Fruit fly (Drosophila melanogaster) whole organism, embryonic: ENCODE data around the gene CG9289.

Experiments
- CG10431 ChIP-seq: fragments of 200-800 bp; sonication (Bioruptor generic); optimal IDR thresholded peaks from 3 replicates; lab custom pipeline; 2018; ENCODE audit warnings: missing biosample characterization, mild to moderate bottlenecking, missing genetic modification characterization
- CG11093 ChIP-seq: fragments of 200-800 bp; sonication (Bioruptor generic); IDR thresholded peaks from 3 replicates; pipeline ENCODE4 v1.3.6; 2022; ENCODE audit warnings: missing biosample characterization, missing genetic modification characterization
- CG13287 ChIP-seq: fragments of 200-800 bp; sonication (Bioruptor generic); IDR thresholded peaks from 2 replicates; pipeline ENCODE4 v1.3.6; 2022; ENCODE audit warnings: missing biosample characterization, missing genetic modification characterization; ENCODE audit not compliant: partially characterized antibody
- CG13296 ChIP-seq: fragments of 200-800 bp; sonication (Bioruptor generic); optimal IDR thresholded peaks from 3 replicates; lab custom pipeline; 2018; ENCODE audit warnings: missing biosample characterization, mild to moderate bottlenecking, missing genetic modification characterization
- CG13424 ChIP-seq: fragments of 200-800 bp; sonication (Bioruptor generic); optimal IDR thresholded peaks from 2 replicates; lab custom pipeline; 2019; ENCODE audit warnings: missing biosample characterization, mild to moderate bottlenecking, missing genetic modification characterization, moderate library complexity
- CG14710 ChIP-seq: fragments of 200-800 bp; sonication (Bioruptor generic); optimal IDR thresholded peaks from 3 replicates; lab custom pipeline; 2019; ENCODE audit warnings: missing biosample characterization, mild to moderate bottlenecking, missing genetic modification characterization, moderate library complexity
- CG15073 ChIP-seq: fragments of 200-800 bp; sonication (Bioruptor generic); optimal IDR thresholded peaks from 2 replicates; lab custom pipeline; 2016; ENCODE audit warnings: missing biosample characterization, missing genetic modification characterization
- CG17361 ChIP-seq: fragments of 200-800 bp; sonication (Bioruptor generic); IDR thresholded peaks from 3 replicates; pipeline ENCODE4 v1.3.6; 2022; ENCODE audit warnings: missing biosample characterization, missing genetic modification characterization
- CG17912 ChIP-seq: fragments of 200-800 bp; sonication (Bioruptor generic); optimal IDR thresholded peaks from 2 replicates; lab custom pipeline; 2018; ENCODE audit warnings: missing biosample characterization, mild to moderate bottlenecking, missing genetic modification characterization
- CG1832 ChIP-seq: fragments of 200-800 bp; sonication (Bioruptor generic); optimal IDR thresholded peaks from 2 replicates; lab custom pipeline; 2017; ENCODE audit warnings: missing biosample characterization, mild to moderate bottlenecking, missing genetic modification characterization, inconsistent platforms
- CG30403 ChIP-seq: fragments of 200-800 bp; sonication (Bioruptor generic); optimal IDR thresholded peaks from 3 replicates; lab custom pipeline; 2016; ENCODE audit warnings: missing biosample characterization, missing genetic modification characterization
- CG34376 ChIP-seq: fragments of 200-800 bp; sonication (Bioruptor generic); optimal IDR thresholded peaks from 2 replicates; lab custom pipeline; 2018; ENCODE audit warnings: missing biosample characterization, mild to moderate bottlenecking, missing genetic modification characterization
- CG3847 ChIP-seq: fragments of 200-800 bp; sonication (Bioruptor generic); IDR thresholded peaks from 2 replicates; pipeline ENCODE4 v1.3.6; 2022; ENCODE audit warnings: missing biosample characterization, missing genetic modification characterization
- CG4360 ChIP-seq: fragments of 200-800 bp; sonication (Bioruptor generic); IDR thresholded peaks from 2 replicates; pipeline ENCODE4 v1.3.6; 2022; ENCODE audit warnings: missing biosample characterization, missing genetic modification characterization
- CG4424 ChIP-seq: fragments of 200-800 bp; sonication (Bioruptor generic); optimal IDR thresholded peaks from 3 replicates; lab custom pipeline; 2016; ENCODE audit warnings: missing biosample characterization, missing genetic modification characterization
- CG4730 ChIP-seq: fragments of 200-800 bp; sonication (Bioruptor generic); IDR thresholded peaks from 2 replicates; pipeline ENCODE4 v1.3.6; 2022; ENCODE audit warnings: missing biosample characterization, missing genetic modification characterization
- CG6689 ChIP-seq: fragments of 200-800 bp; sonication (Bioruptor generic); IDR thresholded peaks from 2 replicates; pipeline ENCODE4 v1.3.6; 2022; ENCODE audit warnings: missing biosample characterization, missing genetic modification characterization
- CG7357 ChIP-seq: fragments of 200-800 bp; sonication (Bioruptor generic); IDR thresholded peaks from 3 replicates; pipeline ENCODE4 v1.3.6; 2022; ENCODE audit warnings: missing biosample characterization, missing genetic modification characterization
- CG7928 ChIP-seq: fragments of 200-800 bp; sonication (Bioruptor generic); optimal IDR thresholded peaks from 2 replicates; lab custom pipeline; 2017; ENCODE audit warnings: missing biosample characterization, mild to moderate bottlenecking, missing genetic modification characterization
- CG8089 ChIP-seq: fragments of 200-800 bp; sonication (Bioruptor generic); optimal IDR thresholded peaks from 3 replicates; lab custom pipeline; 2016; ENCODE audit warnings: missing biosample characterization, missing genetic modification characterization
- CG8478 ChIP-seq: fragments of >200 bp; optimal IDR thresholded peaks from 2 replicates; lab custom pipeline; 2018
- CG9797 ChIP-seq: fragments of 200-800 bp; sonication (Bioruptor generic); optimal IDR thresholded peaks from 3 replicates; lab custom pipeline; 2018; ENCODE audit warnings: missing biosample characterization, mild to moderate bottlenecking, missing genetic modification characterization
- E2f2 ChIP-seq: fragments of 200-800 bp; sonication (Bioruptor generic); IDR thresholded peaks from 2 replicates; pipeline ENCODE4 v1.3.6; 2022; ENCODE audit warnings: missing biosample characterization, missing genetic modification characterization
- Hey ChIP-seq: fragments of 200-800 bp; sonication (Bioruptor generic); optimal IDR thresholded peaks from 3 replicates; lab custom pipeline; 2018; ENCODE audit warnings: missing biosample characterization, mild to moderate bottlenecking, missing genetic modification characterization
- Hmx ChIP-seq: fragments of 200-800 bp; sonication (Bioruptor generic); optimal IDR thresholded peaks from 2 replicates; lab custom pipeline; 2016; ENCODE audit warnings: missing biosample characterization, missing genetic modification characterization
- Kr ChIP-seq: fragments of 200-800 bp; sonication (Bioruptor generic); optimal IDR thresholded peaks from 2 replicates; lab custom pipeline; 2017; ENCODE audit warnings: missing biosample characterization, mild to moderate bottlenecking, missing genetic modification characterization
- Lpt ChIP-seq: fragments of >200 bp; optimal IDR thresholded peaks from 2 replicates; lab custom pipeline; 2018; ENCODE audit warnings: missing biosample characterization, missing genetic modification characterization
- NC2β ChIP-seq: fragments of 200-800 bp; sonication (Bioruptor generic); optimal IDR thresholded peaks from 2 replicates; lab custom pipeline; 2016; ENCODE audit warnings: missing biosample characterization, missing genetic modification characterization
- NK7.1 ChIP-seq: fragments of 200-800 bp; sonication (Bioruptor generic); optimal IDR thresholded peaks from 3 replicates; lab custom pipeline; 2016; ENCODE audit warnings: missing biosample characterization, missing genetic modification characterization
- Oaz ChIP-seq: fragments of 200-800 bp; sonication (Bioruptor generic); IDR thresholded peaks from 2 replicates; pipeline ENCODE4 v1.3.6; 2022; ENCODE audit warnings: missing biosample characterization, missing genetic modification characterization
- ato ChIP-seq: fragments of 200-800 bp; sonication (Bioruptor generic); IDR thresholded peaks from 2 replicates; pipeline ENCODE4 v1.3.6; 2022; ENCODE audit warnings: missing biosample characterization, missing genetic modification characterization; ENCODE audit not compliant: partially characterized antibody
- cg ChIP-seq: fragments of 200-800 bp; sonication (Bioruptor generic); optimal IDR thresholded peaks from 3 replicates; lab custom pipeline; 2019; ENCODE audit warnings: missing biosample characterization, mild to moderate bottlenecking, missing genetic modification characterization, moderate library complexity
- chm ChIP-seq: fragments of 200-800 bp; sonication (Bioruptor generic); IDR thresholded peaks from 2 replicates; pipeline ENCODE4 v1.3.6; 2022; ENCODE audit warnings: missing biosample characterization, missing genetic modification characterization
- corto ChIP-seq: fragments of 200-800 bp; sonication (Bioruptor generic); optimal IDR thresholded peaks from 2 replicates; lab custom pipeline; 2016; ENCODE audit warnings: missing biosample characterization, mild to moderate bottlenecking, missing genetic modification characterization, moderate library complexity
- crp ChIP-seq, 2 experiments: fragments of 200-800 bp; sonication (Bioruptor generic); optimal IDR thresholded peaks; 2 replicates in 1 of 2; 3 replicates in 1 of 2; lab custom pipeline; 2017; ENCODE audit warnings: missing biosample characterization in 2 of 2, missing genetic modification characterization in 2 of 2, mild to moderate bottlenecking in 1 of 2, moderate library complexity in 1 of 2
- ems ChIP-seq: fragments of 200-800 bp; sonication (Bioruptor generic); optimal IDR thresholded peaks from 3 replicates; lab custom pipeline; 2016; ENCODE audit warnings: missing biosample characterization, missing genetic modification characterization
- esg ChIP-seq: fragments of 200-800 bp; sonication (Bioruptor generic); conservative IDR thresholded peaks from 2 replicates; pipeline ENCODE4 v1.3.6; 2022; ENCODE audit warnings: missing biosample characterization, missing genetic modification characterization
- fd3F ChIP-seq: fragments of 200-800 bp; sonication (Bioruptor generic); optimal IDR thresholded peaks from 2 replicates; lab custom pipeline; 2018; ENCODE audit warnings: missing biosample characterization, mild to moderate bottlenecking, missing genetic modification characterization, moderate library complexity
- gce ChIP-seq: fragments of 200-800 bp; sonication (Bioruptor generic); IDR thresholded peaks from 3 replicates; pipeline ENCODE4 v1.3.6; 2022; ENCODE audit warnings: missing biosample characterization, missing genetic modification characterization
- gem ChIP-seq: fragments of 200-800 bp; sonication (Bioruptor generic); optimal IDR thresholded peaks from 2 replicates; lab custom pipeline; 2019; ENCODE audit warnings: missing biosample characterization, mild to moderate bottlenecking, missing genetic modification characterization, moderate library complexity
- gfzf ChIP-seq: fragments of 200-800 bp; sonication (Bioruptor generic); optimal IDR thresholded peaks from 2 replicates; lab custom pipeline; 2016; ENCODE audit warnings: missing biosample characterization, mild to moderate bottlenecking, missing genetic modification characterization, moderate library complexity
- grn ChIP-seq: fragments of 200-800 bp; sonication (Bioruptor generic); optimal IDR thresholded peaks from 3 replicates; lab custom pipeline; 2017; ENCODE audit warnings: missing biosample characterization, missing genetic modification characterization
- jumu ChIP-seq: fragments of 200-800 bp; sonication (Bioruptor generic); optimal IDR thresholded peaks from 3 replicates; lab custom pipeline; 2016; ENCODE audit warnings: missing biosample characterization, missing genetic modification characterization
- nerfin-1 ChIP-seq: fragments of 200-800 bp; sonication (Bioruptor generic); optimal IDR thresholded peaks from 3 replicates; lab custom pipeline; 2019; ENCODE audit warnings: missing biosample characterization, mild to moderate bottlenecking, missing genetic modification characterization, moderate library complexity
- pros ChIP-seq: fragments of 200-800 bp; sonication (Bioruptor generic); optimal IDR thresholded peaks from 3 replicates; lab custom pipeline; 2019; ENCODE audit warnings: missing biosample characterization, mild to moderate bottlenecking, missing genetic modification characterization, moderate library complexity
- pzg ChIP-seq: fragments of 200-800 bp; sonication (Bioruptor generic); optimal IDR thresholded peaks from 3 replicates; lab custom pipeline; 2018; ENCODE audit warnings: missing biosample characterization, mild to moderate bottlenecking, missing genetic modification characterization, moderate library complexity
- ro ChIP-seq: fragments of 200-800 bp; sonication (Bioruptor generic); IDR thresholded peaks from 2 replicates; pipeline ENCODE4 v1.3.6; 2022; ENCODE audit warnings: missing biosample characterization, missing genetic modification characterization
- sisA ChIP-seq: fragments of 200-800 bp; sonication (Bioruptor generic); IDR thresholded peaks from 2 replicates; pipeline ENCODE4 v1.3.6; 2022; ENCODE audit warnings: missing biosample characterization, missing genetic modification characterization
- sqz ChIP-seq: fragments of 200-800 bp; sonication (Bioruptor generic); optimal IDR thresholded peaks from 3 replicates; lab custom pipeline; 2018; ENCODE audit warnings: missing biosample characterization, mild to moderate bottlenecking, missing genetic modification characterization
- tin ChIP-seq: fragments of 200-800 bp; sonication (Bioruptor generic); optimal IDR thresholded peaks from 3 replicates; lab custom pipeline; 2016; ENCODE audit warnings: missing biosample characterization, missing genetic modification characterization
- vfl ChIP-seq: fragments of 200-800 bp; sonication (Bioruptor generic); optimal IDR thresholded peaks from 2 replicates; lab custom pipeline; 2016; ENCODE audit warnings: missing biosample characterization, missing genetic modification characterization
- wor ChIP-seq: fragments of 200-800 bp; sonication (Bioruptor generic); IDR thresholded peaks from 2 replicates; pipeline ENCODE4 v1.3.6; 2022; ENCODE audit warnings: missing biosample characterization, missing genetic modification characterization

CG9289 gene

DNA sequence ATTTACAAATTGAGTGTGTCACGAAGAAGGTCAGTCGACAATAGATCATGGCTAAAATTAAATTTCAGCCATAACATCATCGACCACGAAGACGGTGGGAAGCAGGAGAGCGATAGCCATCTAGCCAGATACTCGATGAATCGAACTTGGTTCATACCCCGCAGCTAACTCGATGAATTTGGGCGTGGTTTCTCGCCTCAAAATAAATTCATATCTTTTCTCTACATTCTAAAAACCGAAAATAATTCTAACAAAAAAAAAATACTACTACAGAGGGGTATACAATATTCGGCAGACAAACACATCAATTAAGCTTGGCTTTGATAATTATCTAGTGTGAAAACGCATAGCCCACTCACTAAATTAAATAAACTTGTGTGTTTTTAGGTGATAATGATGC, 48.5 kb upstream of the CG9289 start (continued):
- TF ChIP-seq CG10431 (GFP tag; lab: Kevin White, UChicago) = no peak
- no peak for TF ChIP-seq CG4424 (GFP tag; lab: Kevin White, UChicago)
- no peak for TF ChIP-seq Hmx
- TF ChIP-seq ro (GFP tag; lab: Robert Waterston, UW) = no peak
- TF ChIP-seq esg = peak; percentile 25; the same call in 1 of the 2 replicates
- TF ChIP-seq CG17361 (GFP tag; lab: Robert Waterston, UW) = 0 out of 3 replicates have a peak, but pooled peaks have one; percentile 34
- TF ChIP-seq CG13424 = peak; percentile 15
- TF ChIP-seq CG7357 = no peak
- no peak for TF ChIP-seq nerfin-1 (tag; lab: Kevin White, UChicago)
- no peak for TF ChIP-seq NK7.1 (GFP tag; lab: Kevin White, UChicago)
- no peak for TF ChIP-seq tin
- peak; percentile 32 for TF ChIP-seq CG30403 (GFP tag; lab: Kevin White, UChicago)
- TF ChIP-seq grn (GFP tag; lab: Kevin White, UChicago) = peak; percentile 36
- TF ChIP-seq ems = no peak
- no peak for TF ChIP-seq CG3847 (GFP tag; lab: Robert Waterston, UW)
- no peak for TF ChIP-seq pros (GFP tag; lab: Kevin White, UChicago)
- no peak for TF ChIP-seq CG11093
- no peak for TF ChIP-seq CG8478 (lab: Kevin White, UChicago)
- TF ChIP-seq CG4360 = no peak
- no peak for TF ChIP-seq crp (GFP tag; optimal IDR thresholded peaks at IDR 0.05; lab: Kevin White, UChicago)
- no peak for TF ChIP-seq NC2β (GFP tag; lab: Kevin White, UChicago)
- TF ChIP-seq CG17912 (GFP tag; lab: Kevin White, UChicago) = no peak
- TF ChIP-seq CG7928 (GFP tag; lab: Kevin White, UChicago) = no peak
- TF ChIP-seq gce = no peak
- TF ChIP-seq gfzf (GFP tag; lab: Kevin White, UChicago) = no peak
- TF ChIP-seq CG34376 (GFP tag; lab: Kevin White, UChicago) = no peak
- TF ChIP-seq CG15073 = no peak
- TF ChIP-seq Hey (tag; lab: Kevin White, UChicago) = no peak
- no peak for TF ChIP-seq CG14710 (tag; lab: Kevin White, UChicago)
- no peak for TF ChIP-seq pzg (GFP tag; lab: Kevin White, UChicago)
- TF ChIP-seq sisA (GFP tag; lab: Robert Waterston, UW) = peak; percentile 53
- no peak for TF ChIP-seq CG1832 (GFP tag; lab: Kevin White, UChicago)
- no peak for TF ChIP-seq CG8089 (GFP tag; lab: Kevin White, UChicago)
- TF ChIP-seq vfl (GFP tag; lab: Kevin White, UChicago) = no peak
- no peak for TF ChIP-seq corto (GFP tag; lab: Kevin White, UChicago)
- TF ChIP-seq CG4730 (GFP tag; lab: Robert Waterston, UW) = 0 out of 2 replicates have a peak, but pooled peaks have one; percentile 11
- TF ChIP-seq jumu = no peak
- TF ChIP-seq fd3F = no peak
- TF ChIP-seq CG9797 (GFP tag; lab: Kevin White, UChicago) = no peak
- 0 out of 2 replicates have a peak, but pooled peaks have one; percentile 16 for TF ChIP-seq CG6689 (GFP tag; lab: Robert Waterston, UW)
- TF ChIP-seq E2f2 (GFP tag; lab: Robert Waterston, UW) = no peak; the same call in 1 of the 2 replicates
- no peak for TF ChIP-seq Lpt
- no peak for TF ChIP-seq CG13296 (GFP tag; lab: Kevin White, UChicago)
- TF ChIP-seq wor (GFP tag; lab: Robert Waterston, UW) = 0 out of 2 replicates have a peak, but pooled peaks have one; percentile 12
- TF ChIP-seq sqz (GFP tag; lab: Kevin White, UChicago) = no peak
- TF ChIP-seq cg (GFP tag; lab: Kevin White, UChicago) = no peak
- no peak for TF ChIP-seq Oaz (GFP tag; lab: Robert Waterston, UW)
- TF ChIP-seq gem (tag; lab: Kevin White, UChicago) = peak; percentile 56
- no peak for TF ChIP-seq ato (GFP tag; lab: Robert Waterston, UW)
- TF ChIP-seq CG13287 (GFP tag; lab: Robert Waterston, UW) = no peak
- peak; percentile 52; the same call in 1 of the 2 replicates for TF ChIP-seq chm (GFP tag; lab: Robert Waterston, UW)
- no peak for TF ChIP-seq Kr (GFP tag; lab: Kevin White, UChicago)
